Fruit fly (Drosophila melanogaster) whole organism, wandering third instar larva: ENCODE data around the gene CG31287.

Experiments
- Abd-B ChIP-seq: fragments of >200 bp; optimal IDR thresholded peaks from 2 replicates; lab custom pipeline; 2017; ENCODE audit warnings: missing biosample characterization, missing genetic modification characterization
- CG9705 ChIP-seq: fragments of 200-800 bp; sonication (Bioruptor generic); optimal IDR thresholded peaks from 2 replicates; lab custom pipeline; 2018; ENCODE audit warnings: missing biosample characterization, mild to moderate bottlenecking, missing genetic modification characterization
- Dif ChIP-seq: fragments of 200-275, 200-300 bp; sonication (Bioruptor generic); optimal IDR thresholded peaks from 2 replicates; lab custom pipeline; 2018; ENCODE audit warnings: missing biosample characterization, missing genetic modification characterization; ENCODE audit not compliant: partially characterized antibody
- GATAd ChIP-seq: sonication (Bioruptor generic); optimal IDR thresholded peaks from 2 replicates; lab custom pipeline; 2016; ENCODE audit warnings: missing biosample characterization, missing genetic modification characterization
- HLH106 ChIP-seq: fragments of 200-800 bp; optimal IDR thresholded peaks from 3 replicates; lab custom pipeline; 2019; ENCODE audit warnings: missing biosample characterization, mild to moderate bottlenecking, missing genetic modification characterization, moderate library complexity
- Hnf4 ChIP-seq: fragments of 200-800 bp; sonication (Bioruptor generic); optimal IDR thresholded peaks from 2 replicates; lab custom pipeline; 2016; ENCODE audit warnings: missing biosample characterization, mild to moderate bottlenecking, missing genetic modification characterization
- Hr78 ChIP-seq: fragments of >200 bp; optimal IDR thresholded peaks from 2 replicates; lab custom pipeline; 2017; ENCODE audit warnings: missing biosample characterization, missing genetic modification characterization
- Hr83 ChIP-seq: fragments of 200-300 bp; sonication (Bioruptor generic); optimal IDR thresholded peaks from 2 replicates; lab custom pipeline; 2016; ENCODE audit warnings: missing biosample characterization, mild to moderate bottlenecking, missing genetic modification characterization, moderate library complexity; ENCODE audit not compliant: poor library complexity, severe bottlenecking
- Jra ChIP-seq: sonication (Bioruptor generic); optimal IDR thresholded peaks from 2 replicates; lab custom pipeline; 2016; ENCODE audit warnings: missing biosample characterization, missing genetic modification characterization
- Mio ChIP-seq: sonication (Bioruptor generic); optimal IDR thresholded peaks from 2 replicates; lab custom pipeline; 2016; ENCODE audit warnings: missing biosample characterization, missing genetic modification characterization
- Myc ChIP-seq: fragments of >200 bp; optimal IDR thresholded peaks from 2 replicates; lab custom pipeline; 2017
- OdsH ChIP-seq: fragments of 200-800 bp; sonication (Bioruptor generic); optimal IDR thresholded peaks from 2 replicates; lab custom pipeline; 2016; ENCODE audit warnings: missing biosample characterization, mild to moderate bottlenecking, missing genetic modification characterization
- Rel ChIP-seq, 2 experiments: fragments of 200-800 bp; sonication (Bioruptor generic) in 1 of 2; optimal IDR thresholded peaks; 2 replicates in 1 of 2; 3 replicates in 1 of 2; lab custom pipeline; 2016 to 2019; ENCODE audit warnings: mild to moderate bottlenecking in 2 of 2, missing biosample characterization in 2 of 2, missing genetic modification characterization in 2 of 2, moderate library complexity in 1 of 2
- Sp1 ChIP-seq: fragments of 200-800 bp; sonication (Bioruptor generic); optimal IDR thresholded peaks from 3 replicates; lab custom pipeline; 2019; ENCODE audit warnings: missing biosample characterization, mild to moderate bottlenecking, missing genetic modification characterization, moderate library complexity
- br ChIP-seq: fragments of 200-800 bp; sonication (Bioruptor generic); optimal IDR thresholded peaks from 2 replicates; lab custom pipeline; 2016; ENCODE audit warnings: missing biosample characterization, missing genetic modification characterization
- brk ChIP-seq: fragments of 200-800 bp; sonication (Bioruptor generic); optimal IDR thresholded peaks from 2 replicates; lab custom pipeline; 2016; ENCODE audit warnings: missing biosample characterization, mild to moderate bottlenecking, missing genetic modification characterization
- dl ChIP-seq, 2 experiments: fragments of 175-275, 200-275 bp in 1 of 2; fragments of 200-275 bp in 1 of 2; sonication (Bioruptor generic); optimal IDR thresholded peaks; lab custom pipeline; 2018; ENCODE audit warnings: mild to moderate bottlenecking in 2 of 2, missing biosample characterization in 2 of 2, missing genetic modification characterization in 2 of 2, moderate library complexity in 2 of 2; ENCODE audit not compliant: partially characterized antibody in 2 of 2, insufficient read depth in 1 of 2
- dmrt93B ChIP-seq: fragments of 200-800 bp; sonication (Bioruptor generic); optimal IDR thresholded peaks from 2 replicates; lab custom pipeline; 2018; ENCODE audit warnings: missing biosample characterization, mild to moderate bottlenecking, missing genetic modification characterization
- dsf ChIP-seq: sonication (Bioruptor generic); optimal IDR thresholded peaks from 2 replicates; lab custom pipeline; 2016; ENCODE audit warnings: missing biosample characterization, missing genetic modification characterization, borderline replicate concordance
- foxo ChIP-seq, 2 experiments: fragments of 200-800 bp; sonication (Bioruptor generic); optimal IDR thresholded peaks; 2 replicates in 1 of 2; 3 replicates in 1 of 2; lab custom pipeline; 2016 to 2017; ENCODE audit warnings: missing biosample characterization in 2 of 2, missing genetic modification characterization in 2 of 2
- fru ChIP-seq: fragments of 200-800 bp; sonication (Bioruptor generic); optimal IDR thresholded peaks from 3 replicates; lab custom pipeline; 2016; ENCODE audit warnings: missing biosample characterization, mild to moderate bottlenecking, missing genetic modification characterization
- h ChIP-seq: fragments of 200-800 bp; sonication (Bioruptor generic); optimal IDR thresholded peaks from 3 replicates; lab custom pipeline; 2016; ENCODE audit warnings: missing biosample characterization, mild to moderate bottlenecking, missing genetic modification characterization
- jim ChIP-seq: fragments of 175-275, 200-325 bp; sonication (Bioruptor generic); optimal IDR thresholded peaks from 2 replicates; lab custom pipeline; 2016; ENCODE audit warnings: missing biosample characterization, mild to moderate bottlenecking, missing genetic modification characterization
- pan ChIP-seq: fragments of >200 bp; optimal IDR thresholded peaks from 2 replicates; lab custom pipeline; 2017
- psq ChIP-seq: fragments of 200-800 bp; sonication (Bioruptor generic); optimal IDR thresholded peaks from 3 replicates; lab custom pipeline; 2017; ENCODE audit warnings: missing biosample characterization, mild to moderate bottlenecking, missing genetic modification characterization, moderate library complexity
- rgr ChIP-seq: fragments of 200-800 bp; sonication (Bioruptor generic); optimal IDR thresholded peaks from 3 replicates; lab custom pipeline; 2016; ENCODE audit warnings: missing biosample characterization, mild to moderate bottlenecking, missing genetic modification characterization
- sv ChIP-seq: fragments of 200-800 bp; sonication (Bioruptor generic); optimal IDR thresholded peaks from 3 replicates; lab custom pipeline; 2016; ENCODE audit warnings: missing biosample characterization, missing genetic modification characterization
- tai ChIP-seq: sonication (Bioruptor generic); optimal IDR thresholded peaks from 2 replicates; lab custom pipeline; 2016; ENCODE audit warnings: missing biosample characterization, missing genetic modification characterization
- usp ChIP-seq: fragments of >200 bp; optimal IDR thresholded peaks from 2 replicates; lab custom pipeline; 2017; ENCODE audit warnings: missing biosample characterization, missing genetic modification characterization
- woc ChIP-seq: sonication (Bioruptor generic); optimal IDR thresholded peaks from 2 replicates; lab custom pipeline; 2016; ENCODE audit warnings: missing biosample characterization, mild to moderate bottlenecking, missing genetic modification characterization

Gene CG31287

dm6 chr3R:16180476-16181070, 22.6 kb upstream of the CG31287 start, which contains the start of gene CG8927:
Gene CG8927 (plus strand): TSS chr3R:16181020.
- TF ChIP-seq Myc (lab: Kevin White, UChicago), result peak; percentile 9
- TF ChIP-seq Abd-B, result no peak

dm6 chr3R:16182269-16182875, 20.8 kb upstream of the CG31287 start:
- TF ChIP-seq psq (GFP tag; lab: Kevin White, UChicago), result no peak
- TF ChIP-seq HLH106 (tag; lab: Kevin White, UChicago), result no peak
- TF ChIP-seq usp (GFP tag; lab: Kevin White, UChicago), result no peak
- no peak for TF ChIP-seq Mio (GFP tag; lab: Kevin White, UChicago)
- TF ChIP-seq OdsH (GFP tag; lab: Kevin White, UChicago), result no peak
- TF ChIP-seq tai, result no peak
- no peak for TF ChIP-seq CG9705 (GFP tag; lab: Kevin White, UChicago)
- no peak for TF ChIP-seq foxo (GFP tag; optimal IDR thresholded peaks at IDR 0.05; lab: Kevin White, UChicago)
- no peak for TF ChIP-seq dmrt93B (GFP tag; lab: Kevin White, UChicago)
- TF ChIP-seq brk (GFP tag; lab: Kevin White, UChicago), result no peak
- TF ChIP-seq Hr78 (GFP tag; lab: Kevin White, UChicago), result no peak
- no peak for TF ChIP-seq sv (GFP tag; lab: Kevin White, UChicago)
- TF ChIP-seq br (GFP tag; lab: Kevin White, UChicago), result no peak
- TF ChIP-seq Hr83 (GFP tag; lab: Kevin White, UChicago), result no peak
- no peak for TF ChIP-seq Sp1 (GFP tag; lab: Kevin White, UChicago)
- no peak for TF ChIP-seq h (GFP tag; lab: Kevin White, UChicago)
- TF ChIP-seq GATAd (GFP tag; lab: Kevin White, UChicago), result no peak

dm6 chr3R:16186791-16187681, 16.1 kb upstream of the CG31287 start, which contains the start of gene sra:
Gene sra (plus strand): TSS chr3R:16186999.
- TF ChIP-seq jim, result peak; percentile 69
- peak; percentile 64 for TF ChIP-seq Jra (GFP tag; lab: Kevin White, UChicago)
- TF ChIP-seq Hr78 (GFP tag; lab: Kevin White, UChicago), result no peak
- TF ChIP-seq foxo (GFP tag; optimal IDR thresholded peaks at IDR 0.05; lab: Kevin White, UChicago), result peak in 1 of 2 experiments; percentile 49
- peak; percentile 2 for TF ChIP-seq fru (GFP tag; lab: Kevin White, UChicago)
- peak; percentile 21 for TF ChIP-seq Sp1 (GFP tag; lab: Kevin White, UChicago)
- TF ChIP-seq h (GFP tag; lab: Kevin White, UChicago), result peak; percentile 27
- TF ChIP-seq woc (GFP tag; lab: Kevin White, UChicago), result no peak
- TF ChIP-seq Myc (lab: Kevin White, UChicago), result no peak
- TF ChIP-seq dsf (GFP tag; lab: Kevin White, UChicago), result peak; percentile 10
- peak; percentile 56 for TF ChIP-seq rgr (GFP tag; lab: Kevin White, UChicago)
- no peak for TF ChIP-seq Rel (GFP tag; optimal IDR thresholded peaks at IDR 0.05; lab: Kevin White, UChicago)
- peak; percentile 43 for TF ChIP-seq Rel (tag; optimal IDR thresholded peaks at IDR 0.05; lab: Kevin White, UChicago)
- TF ChIP-seq Hr83 (GFP tag; lab: Kevin White, UChicago), result peak; percentile 89

- no peak for TF ChIP-seq fru (GFP tag; lab: Kevin White, UChicago)
- TF ChIP-seq HLH106 (tag; lab: Kevin White, UChicago), result no peak
- TF ChIP-seq rgr (GFP tag; lab: Kevin White, UChicago), result no peak
- no peak for TF ChIP-seq Hr83 (GFP tag; lab: Kevin White, UChicago)
- no peak for TF ChIP-seq Rel (GFP tag; optimal IDR thresholded peaks at IDR 0.05; lab: Kevin White, UChicago)
- TF ChIP-seq Rel (tag; optimal IDR thresholded peaks at IDR 0.05; lab: Kevin White, UChicago), result no peak
- no peak for TF ChIP-seq psq (GFP tag; lab: Kevin White, UChicago)
- TF ChIP-seq tai, result no peak
- TF ChIP-seq dl (GFP tag; optimal IDR thresholded peaks at IDR 0.05; lab: Kevin White, UChicago; ENCODE audit: insufficient read depth in 1 of 2, partially characterized antibody in 2 of 2), result no peak
- no peak for TF ChIP-seq Hnf4
- TF ChIP-seq Dif (GFP tag; lab: Kevin White, UChicago), result no peak
- TF ChIP-seq CG9705 (GFP tag; lab: Kevin White, UChicago), result no peak
- TF ChIP-seq pan, result no peak
- TF ChIP-seq h (GFP tag; lab: Kevin White, UChicago), result no peak
- TF ChIP-seq, all 38 proteins: peak for 0
Observed at dm6 chr3R:16187737-16188136, 15.4 kb upstream of the CG31287 start.
